Worm (Caenorhabditis elegans): ENCODE data around the gene Y5H2A.4.

DNA sequence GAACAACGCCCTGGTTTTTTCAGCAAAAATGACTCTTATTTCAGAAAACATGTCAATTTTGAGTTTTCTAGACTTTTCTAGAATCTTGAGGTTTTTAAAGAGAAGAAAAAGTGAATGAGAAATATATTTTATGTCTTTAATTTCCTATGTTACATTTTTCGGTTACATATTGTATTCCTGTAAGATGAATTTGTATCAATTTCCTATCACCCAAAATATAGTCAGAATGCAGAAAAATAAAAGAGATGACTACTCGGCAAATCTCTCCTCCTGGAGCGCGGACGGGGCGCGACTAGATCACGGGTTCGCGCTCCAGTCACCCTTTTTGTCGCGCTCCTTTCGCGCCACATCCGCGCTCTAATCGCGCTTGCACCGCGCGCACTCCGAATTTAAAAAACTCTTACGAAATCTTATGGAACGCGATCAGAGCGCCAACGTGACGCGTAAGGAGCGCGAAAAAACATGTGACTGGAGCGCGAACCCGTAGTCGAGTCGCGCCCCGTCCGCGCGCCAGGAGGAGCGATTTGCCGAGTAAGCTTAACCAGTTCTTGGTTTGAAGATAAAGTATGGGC lies 19.5 kb downstream of the Y5H2A.4 start, which contains the start of gene str-253:
- TF ChIP-seq ztf-11 (tag; optimal IDR thresholded peaks at IDR 0.05) (no peak), elt-1 (tag; optimal IDR thresholded peaks at IDR 0.05; ENCODE audit: borderline replicate concordance, insufficient read depth) (no peak), lin-13 (tag; optimal IDR thresholded peaks at IDR 0.05) (no peak), mab-5 (tag; optimal IDR thresholded peaks at IDR 0.05) (no peak), mep-1 (tag; optimal IDR thresholded peaks at IDR 0.05) (no peak), nhr-237 (tag; optimal IDR thresholded peaks at IDR 0.05) (no peak), unc-62 (GFP tag; optimal IDR thresholded peaks at IDR 0.05) (no peak)

Measured in whole organism, mixed stage, embryonic.